Worm (Caenorhabditis elegans): ENCODE results near the gene Y7A5A.20.

DNA sequence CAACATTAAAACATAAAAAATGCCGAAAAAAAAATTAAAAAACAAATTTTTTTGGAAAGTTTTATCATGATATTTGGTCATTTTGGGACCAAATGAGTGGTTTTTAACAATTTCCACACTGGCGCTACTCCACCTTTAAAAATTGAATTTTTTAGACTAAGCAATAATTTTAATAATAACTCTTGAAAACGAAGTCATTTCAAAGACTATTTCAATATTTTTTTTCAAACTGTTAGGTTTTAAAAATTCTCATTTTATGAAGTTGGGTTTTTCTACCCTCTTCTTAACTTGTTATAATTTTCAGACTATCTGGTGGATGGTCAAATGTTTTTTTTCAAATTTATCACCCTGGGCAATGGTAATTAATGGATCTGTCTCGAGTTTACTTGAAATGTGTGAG, 6.0 kb upstream of the Y7A5A.20 start, which contains the start of gene Y7A5A.8:
- TF ChIP-seq W03F9.2 (tag; optimal IDR thresholded peaks at IDR 0.05) (no peak), him-1 (tag; optimal IDR thresholded peaks at IDR 0.05) (no peak), dao-5 (tag; optimal IDR thresholded peaks at IDR 0.05) (no peak)

All from whole organism, L4/young adult.